Fruit fly (Drosophila melanogaster): Measurements from ENCODE around the gene Uch.

Gene Uch

DNA sequence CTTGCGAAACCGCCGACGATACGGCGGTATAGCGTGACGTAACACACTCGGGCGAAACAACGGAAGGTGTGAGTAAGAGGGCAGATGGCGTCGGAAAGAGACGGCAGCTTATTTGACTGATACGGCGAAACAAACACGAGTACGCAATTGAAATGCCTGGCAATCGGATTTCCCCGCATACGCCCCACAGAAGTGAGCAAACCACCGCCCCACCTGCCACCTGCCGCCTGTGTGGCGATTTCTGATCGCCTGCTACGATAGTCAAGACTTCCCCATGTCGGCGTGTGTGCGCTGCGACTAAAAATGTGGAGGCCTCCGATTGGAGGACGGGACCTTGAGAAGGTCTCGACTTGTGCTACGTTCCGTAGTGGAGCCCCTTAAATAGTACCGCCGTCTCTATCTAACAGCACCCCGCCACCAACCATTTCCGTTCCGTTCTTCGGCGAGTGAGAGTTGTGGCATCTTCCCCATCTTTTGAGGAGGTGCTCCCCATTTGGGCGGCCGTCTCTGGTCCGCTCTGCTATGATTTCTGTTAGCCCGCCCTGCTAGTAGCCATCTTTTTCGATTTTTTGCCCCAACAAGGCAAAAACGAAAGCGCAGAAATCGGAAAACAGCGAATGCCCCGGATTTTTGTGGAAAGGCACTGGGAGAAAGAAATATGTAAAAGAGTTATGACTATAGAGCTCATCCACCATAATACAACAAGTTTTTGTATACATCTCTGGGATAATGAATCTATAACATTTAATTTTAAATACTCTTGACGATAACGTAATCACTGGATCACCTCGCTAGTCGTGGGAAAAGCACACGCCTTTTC is 15.2 kb downstream of the Uch start (continued):
- TF ChIP-seq CG8924 (tag; optimal IDR thresholded peaks at IDR 0.05) = peak; percentile 87
- no peak for TF ChIP-seq yki (optimal IDR thresholded peaks at IDR 0.05)
- no peak for TF ChIP-seq CG13287 (GFP tag; IDR thresholded peaks at IDR 0.05; ENCODE audit: partially characterized antibody)
- peak; percentile 88 for TF ChIP-seq CG12219 (GFP tag; optimal IDR thresholded peaks at IDR 0.05)
- no peak for TF ChIP-seq ham (GFP tag; IDR thresholded peaks at IDR 0.05)
- peak; percentile 67 for TF ChIP-seq trh (GFP tag; optimal IDR thresholded peaks at IDR 0.05)
- peak; percentile 57 for TF ChIP-seq CG4617 (GFP tag; optimal IDR thresholded peaks at IDR 0.05; ENCODE audit: borderline replicate concordance)
- no peak for TF ChIP-seq slbo (GFP tag; IDR thresholded peaks at IDR 0.05)
- peak in 1 of 2 experiments; percentile 29 for TF ChIP-seq crp (GFP tag; optimal IDR thresholded peaks at IDR 0.05)
- TF ChIP-seq Dek (tag; optimal IDR thresholded peaks at IDR 0.05) = peak; percentile 71
- no peak for TF ChIP-seq insv (GFP tag; optimal IDR thresholded peaks at IDR 0.05)
- TF ChIP-seq vnd (GFP tag; IDR thresholded peaks at IDR 0.05; ENCODE audit: partially characterized antibody) = no peak
- TF ChIP-seq emc (GFP tag; optimal IDR thresholded peaks at IDR 0.05) = peak; percentile 62
- TF ChIP-seq CG17385 (GFP tag; optimal IDR thresholded peaks at IDR 0.05) = peak; percentile 79
- peak; percentile 69 for TF ChIP-seq salm (tag; optimal IDR thresholded peaks at IDR 0.05)
- no peak for TF ChIP-seq Adf1 (GFP tag; IDR thresholded peaks at IDR 0.05)
- TF ChIP-seq CG1024 (GFP tag; IDR thresholded peaks at IDR 0.05) = no peak
- TF ChIP-seq CG11560 (tag; IDR thresholded peaks at IDR 0.05) = no peak
- no peak for TF ChIP-seq unc-4 (GFP tag; IDR thresholded peaks at IDR 0.05; ENCODE audit: partially characterized antibody)
- TF ChIP-seq CG3163 (GFP tag; optimal IDR thresholded peaks at IDR 0.05) = peak; percentile 51
- TF ChIP-seq sug (tag; optimal IDR thresholded peaks at IDR 0.05) = peak; percentile 94
- peak; percentile 84 for TF ChIP-seq her (GFP tag; optimal IDR thresholded peaks at IDR 0.05)
- peak; percentile 83 for TF ChIP-seq CG18476 (GFP tag; optimal IDR thresholded peaks at IDR 0.05)
- peak; percentile 89 for TF ChIP-seq Hr3 (GFP tag; optimal IDR thresholded peaks at IDR 0.05)
- TF ChIP-seq Gug (GFP tag; IDR thresholded peaks at IDR 0.05) = peak; percentile 88
- TF ChIP-seq mirr (GFP tag; optimal IDR thresholded peaks at IDR 0.05) = peak; percentile 84
- peak; percentile 82 for TF ChIP-seq CG12659 (GFP tag; optimal IDR thresholded peaks at IDR 0.05)
- TF ChIP-seq NC2β (GFP tag; optimal IDR thresholded peaks at IDR 0.05) = peak; percentile 81
- no peak for TF ChIP-seq chinmo (GFP tag; IDR thresholded peaks at IDR 0.05; ENCODE audit: partially characterized antibody)
- TF ChIP-seq CG10543 (GFP tag; optimal IDR thresholded peaks at IDR 0.05) = peak; percentile 94
- peak; percentile 26 for TF ChIP-seq CG30020 (tag; optimal IDR thresholded peaks at IDR 0.05)
- no peak for TF ChIP-seq CG3995 (GFP tag; optimal IDR thresholded peaks at IDR 0.05)
- TF ChIP-seq CG4424 (GFP tag; optimal IDR thresholded peaks at IDR 0.05) = peak; percentile 89
- peak; percentile 83 for TF ChIP-seq CG1832 (GFP tag; optimal IDR thresholded peaks at IDR 0.05)
- peak; percentile 82 for TF ChIP-seq CG15269 (tag; optimal IDR thresholded peaks at IDR 0.05)
- peak; percentile 89 for TF ChIP-seq Dip3 (GFP tag; optimal IDR thresholded peaks at IDR 0.05)
- TF ChIP-seq Elba2 (GFP tag; optimal IDR thresholded peaks at IDR 0.05) = peak; percentile 41
- peak; percentile 78 for TF ChIP-seq HLH54F (GFP tag; optimal IDR thresholded peaks at IDR 0.05)
- TF ChIP-seq h (optimal IDR thresholded peaks at IDR 0.05) = no peak
- no peak for TF ChIP-seq Doc3 (GFP tag; IDR thresholded peaks at IDR 0.05; ENCODE audit: partially characterized antibody)
- peak; percentile 48 for TF ChIP-seq TFAM (GFP tag; optimal IDR thresholded peaks at IDR 0.05)
- TF ChIP-seq pb (GFP tag; optimal IDR thresholded peaks at IDR 0.05) = peak; percentile 72
- peak; percentile 31 for TF ChIP-seq Neu2 (GFP tag; optimal IDR thresholded peaks at IDR 0.05; ENCODE audit: borderline replicate concordance)
- TF ChIP-seq CG17186 (GFP tag; optimal IDR thresholded peaks at IDR 0.05) = peak; percentile 36
- no peak for TF ChIP-seq CG2889 (GFP tag; IDR thresholded peaks at IDR 0.05)
- no peak for TF ChIP-seq CG11695 (GFP tag; IDR thresholded peaks at IDR 0.05)
- no peak for TF ChIP-seq zfh1 (GFP tag; IDR thresholded peaks at IDR 0.05)
- TF ChIP-seq CG11247 (GFP tag; IDR thresholded peaks at IDR 0.05) = no peak
- peak; percentile 66 to 88 for TF ChIP-seq Hr51 (GFP tag; optimal IDR thresholded peaks at IDR 0.05)
- no peak for TF ChIP-seq dan (GFP tag; IDR thresholded peaks at IDR 0.05)
